Worm (Caenorhabditis elegans) whole organism, L4 larva: ENCODE measurements around the gene sfa-1.

ENCODE experiments used
- F37D6.2 ChIP-seq: sonication (generic microtip); optimal IDR thresholded peaks from 2 replicates; lab custom pipeline; 2016; ENCODE audit warnings: mild to moderate bottlenecking, missing genetic modification characterization, missing compliant biosample characterization
- T20F7.1 ChIP-seq: fragments of 200-800 bp; sonication (Bioruptor generic); optimal IDR thresholded peaks from 2 replicates; lab custom pipeline; 2018; ENCODE audit warnings: mild to moderate bottlenecking, missing genetic modification characterization, missing compliant biosample characterization
- Y105C5A.15 ChIP-seq: fragments of 200-800 bp; sonication (Bioruptor generic); IDR thresholded peaks from 2 replicates; pipeline ENCODE4 v1.3.6; 2022; ENCODE audit warnings: missing genetic modification characterization, missing compliant biosample characterization
- Y48G9A.11 ChIP-seq: fragments of 200-800 bp; sonication (Bioruptor generic); IDR thresholded peaks from 2 replicates; pipeline ENCODE4 v1.3.6; 2022; ENCODE audit warnings: missing genetic modification reagents, missing genetic modification characterization, missing compliant biosample characterization
- ZK546.5 ChIP-seq, 2 experiments: sonication (generic microtip); optimal IDR thresholded peaks; 2 replicates each; lab custom pipeline; 2017; ENCODE audit warnings: missing biosample characterization in 2 of 2, missing genetic modification characterization in 2 of 2
- aly-2 ChIP-seq: sonication (generic microtip); optimal IDR thresholded peaks from 2 replicates; lab custom pipeline; 2018; ENCODE audit warnings: missing biosample characterization, missing genetic modification characterization
- ceh-20 ChIP-seq: fragments of 200-800 bp; sonication (Bioruptor generic); IDR thresholded peaks from 2 replicates; pipeline ENCODE4 v1.3.6; 2022; ENCODE audit warnings: missing genetic modification reagents, missing genetic modification characterization, missing compliant biosample characterization
- ceh-28 ChIP-seq: fragments of 150-350 bp; optimal IDR thresholded peaks from 2 replicates; lab custom pipeline; 2014; ENCODE audit warnings: missing biosample characterization, missing genetic modification reagents, missing genetic modification characterization
- ceh-32 ChIP-seq: sonication (generic microtip); optimal IDR thresholded peaks from 2 replicates; lab custom pipeline; 2016; ENCODE audit warnings: mild to moderate bottlenecking, missing genetic modification characterization, missing compliant biosample characterization; ENCODE audit not compliant: poor library complexity
- ceh-44 ChIP-seq: fragments of 200-800 bp; sonication (Bioruptor generic); IDR thresholded peaks from 2 replicates; pipeline ENCODE4 v1.3.6; 2022; ENCODE audit warnings: missing genetic modification reagents, missing genetic modification characterization, missing compliant biosample characterization
- ceh-62 ChIP-seq: sonication (generic microtip); optimal IDR thresholded peaks from 2 replicates; lab custom pipeline; 2017; ENCODE audit warnings: missing biosample characterization, missing genetic modification characterization
- cey-2 ChIP-seq: sonication (generic microtip); optimal IDR thresholded peaks from 3 replicates; lab custom pipeline; 2017; ENCODE audit warnings: missing genetic modification characterization, mild to moderate bottlenecking, missing compliant biosample characterization, antibody characterized with exemption, borderline replicate concordance; ENCODE audit not compliant: insufficient read depth
- daf-12 ChIP-seq: fragments of 150-350 bp; optimal IDR thresholded peaks from 2 replicates; lab custom pipeline; 2014; ENCODE audit warnings: missing biosample characterization, missing genetic modification reagents, missing genetic modification characterization
- daf-19 ChIP-seq: fragments of 200-800 bp; sonication (Bioruptor generic); conservative IDR thresholded peaks from 2 replicates; pipeline ENCODE4 v1.3.6; 2022; ENCODE audit warnings: missing genetic modification characterization, missing compliant biosample characterization
- daf-8 ChIP-seq: fragments of 200-800 bp; sonication (Bioruptor generic); IDR thresholded peaks from 2 replicates; pipeline ENCODE4 v1.3.6; 2022; ENCODE audit warnings: missing genetic modification characterization, missing compliant biosample characterization
- dmd-8 ChIP-seq: fragments of 200-800 bp; sonication (Bioruptor generic); IDR thresholded peaks from 2 replicates; pipeline ENCODE4 v1.3.6; 2022; ENCODE audit warnings: missing genetic modification characterization, missing compliant biosample characterization
- dpl-1 ChIP-seq: fragments of 150-350 bp; optimal IDR thresholded peaks from 2 replicates; lab custom pipeline; 2014; ENCODE audit warnings: missing biosample characterization, missing genetic modification reagents, missing genetic modification characterization
- duxl-1 ChIP-seq: sonication (generic microtip); optimal IDR thresholded peaks from 2 replicates; lab custom pipeline; 2016; ENCODE audit warnings: mild to moderate bottlenecking, missing genetic modification characterization, moderate library complexity, missing compliant biosample characterization; ENCODE audit not compliant: poor library complexity
- dve-1 ChIP-seq: sonication (generic microtip); optimal IDR thresholded peaks from 2 replicates; lab custom pipeline; 2017; ENCODE audit warnings: antibody characterized with exemption, mild to moderate bottlenecking, missing genetic modification characterization, missing compliant biosample characterization; ENCODE audit not compliant: insufficient read depth
- egl-43 ChIP-seq: fragments of 200-800 bp; sonication (Bioruptor generic); IDR thresholded peaks from 2 replicates; pipeline ENCODE4 v1.3.6; 2022; ENCODE audit warnings: missing genetic modification reagents, missing genetic modification characterization, missing compliant biosample characterization
- fkh-10 ChIP-seq: fragments of 150-350 bp; optimal IDR thresholded peaks from 2 replicates; lab custom pipeline; 2014; ENCODE audit warnings: missing biosample characterization, missing genetic modification reagents, missing genetic modification characterization
- gei-8 ChIP-seq: fragments of 200-800 bp; sonication (Bioruptor generic); optimal IDR thresholded peaks from 2 replicates; lab custom pipeline; 2018; ENCODE audit warnings: mild to moderate bottlenecking, missing genetic modification characterization, missing compliant biosample characterization
- hmg-1.1 ChIP-seq: fragments of 200-800 bp; sonication (Bioruptor generic); IDR thresholded peaks from 2 replicates; pipeline ENCODE4 v1.3.6; 2022; ENCODE audit warnings: missing genetic modification reagents, missing genetic modification characterization, missing compliant biosample characterization
- jun-1 ChIP-seq: fragments of 150-350 bp; optimal IDR thresholded peaks from 2 replicates; lab custom pipeline; 2014; ENCODE audit warnings: missing biosample characterization, missing genetic modification reagents, missing genetic modification characterization
- lim-7 ChIP-seq: fragments of 200-800 bp; sonication (Bioruptor generic); IDR thresholded peaks from 2 replicates; pipeline ENCODE4 v1.3.6; 2022; ENCODE audit warnings: missing genetic modification characterization, missing compliant biosample characterization
- lin-1 ChIP-seq: fragments of 200-800 bp; sonication (Bioruptor generic); IDR thresholded peaks from 2 replicates; pipeline ENCODE4 v1.3.6; 2022; ENCODE audit warnings: missing genetic modification reagents, missing genetic modification characterization, missing compliant biosample characterization
- lin-29 ChIP-seq: fragments of 200-800 bp; sonication (Bioruptor generic); IDR thresholded peaks from 2 replicates; pipeline ENCODE4 v1.3.6; 2022; ENCODE audit warnings: missing genetic modification reagents, missing genetic modification characterization, missing compliant biosample characterization
- lin-38 ChIP-seq: fragments of 200-800 bp; sonication (Bioruptor generic); IDR thresholded peaks from 2 replicates; pipeline ENCODE4 v1.3.6; 2022; ENCODE audit warnings: missing genetic modification reagents, missing genetic modification characterization, missing compliant biosample characterization
- lin-39 ChIP-seq: fragments of 150-350 bp; optimal IDR thresholded peaks from 2 replicates; lab custom pipeline; 2014; ENCODE audit warnings: missing biosample characterization, missing genetic modification reagents, missing genetic modification characterization
- lir-3 ChIP-seq: sonication (generic microtip); optimal IDR thresholded peaks from 2 replicates; lab custom pipeline; 2016; ENCODE audit warnings: mild to moderate bottlenecking, missing genetic modification characterization, missing compliant biosample characterization
- lsy-2 ChIP-seq, 2 experiments: fragments of 150-350 bp in 1 of 2; sonication (generic microtip) in 1 of 2; optimal IDR thresholded peaks; 2 replicates each; lab custom pipeline; 2014 to 2017; ENCODE audit warnings: missing biosample characterization in 2 of 2, missing genetic modification characterization in 2 of 2
- madf-5 ChIP-seq, 2 experiments: fragments of 200-800 bp; sonication (Bioruptor generic); IDR thresholded peaks; 2 replicates each; pipeline ENCODE4 v1.3.6; 2022; ENCODE audit warnings: missing compliant biosample characterization in 2 of 2, missing genetic modification characterization in 2 of 2
- madf-9 ChIP-seq: fragments of 200-800 bp; sonication (Bioruptor generic); conservative IDR thresholded peaks from 2 replicates; pipeline ENCODE4 v1.3.6; 2022; ENCODE audit warnings: missing genetic modification reagents, missing genetic modification characterization, missing compliant biosample characterization
- mxl-2 ChIP-seq: fragments of 200-800 bp; sonication (Bioruptor generic); conservative IDR thresholded peaks from 2 replicates; pipeline ENCODE4 v1.3.6; 2022; ENCODE audit warnings: missing genetic modification reagents, missing genetic modification characterization, missing compliant biosample characterization
- mxl-3 ChIP-seq: fragments of 200-800 bp; sonication (Bioruptor generic); optimal IDR thresholded peaks from 2 replicates; lab custom pipeline; 2018; ENCODE audit warnings: mild to moderate bottlenecking, missing genetic modification characterization, missing compliant biosample characterization
- nhr-11 ChIP-seq: fragments of 150-350 bp; optimal IDR thresholded peaks from 2 replicates; lab custom pipeline; 2014; ENCODE audit warnings: missing biosample characterization, missing genetic modification characterization
- nhr-111 ChIP-seq: fragments of 200-800 bp; sonication (Bioruptor generic); optimal IDR thresholded peaks from 2 replicates; lab custom pipeline; 2018; ENCODE audit warnings: mild to moderate bottlenecking, missing genetic modification characterization, missing compliant biosample characterization
- nhr-42 ChIP-seq: fragments of 200-800 bp; sonication (Bioruptor generic); IDR thresholded peaks from 2 replicates; pipeline ENCODE4 v1.3.6; 2022; ENCODE audit warnings: missing genetic modification characterization, missing compliant biosample characterization
- nhr-6 ChIP-seq: fragments of 150-350 bp; optimal IDR thresholded peaks from 2 replicates; lab custom pipeline; 2014; ENCODE audit warnings: missing biosample characterization, missing genetic modification characterization
- nhr-76 ChIP-seq: fragments of 150-350 bp; optimal IDR thresholded peaks from 2 replicates; lab custom pipeline; 2014; ENCODE audit warnings: missing biosample characterization, missing genetic modification characterization
- nhr-77 ChIP-seq: fragments of 150-350 bp; optimal IDR thresholded peaks from 2 replicates; lab custom pipeline; 2014; ENCODE audit warnings: missing biosample characterization, missing genetic modification characterization
- php-3 ChIP-seq: fragments of 200-800 bp; sonication (Bioruptor generic); IDR thresholded peaks from 2 replicates; pipeline ENCODE4 v1.3.6; 2022; ENCODE audit warnings: missing genetic modification reagents, missing genetic modification characterization, missing compliant biosample characterization
- rbr-2 ChIP-seq: sonication (generic microtip); optimal IDR thresholded peaks from 2 replicates; lab custom pipeline; 2016; ENCODE audit warnings: missing genotype, missing genetic modification characterization, missing compliant biosample characterization
- saeg-2 ChIP-seq: fragments of 200-800 bp; sonication (Bioruptor generic); IDR thresholded peaks from 2 replicates; pipeline ENCODE4 v1.3.6; 2022; ENCODE audit warnings: missing genetic modification reagents, missing genetic modification characterization, missing compliant biosample characterization
- skn-1 ChIP-seq: fragments of 150-350 bp; optimal IDR thresholded peaks from 2 replicates; lab custom pipeline; 2014; ENCODE audit warnings: missing biosample characterization, missing genetic modification characterization
- spr-1 ChIP-seq: sonication (generic microtip); optimal IDR thresholded peaks from 2 replicates; lab custom pipeline; 2016; ENCODE audit warnings: mild to moderate bottlenecking, missing genetic modification characterization, missing compliant biosample characterization
- spr-3 ChIP-seq: fragments of 200-800 bp; sonication (Bioruptor generic); optimal IDR thresholded peaks from 2 replicates; lab custom pipeline; 2018; ENCODE audit warnings: mild to moderate bottlenecking, missing genetic modification characterization, missing compliant biosample characterization
- zfp-2 ChIP-seq: sonication (generic microtip); optimal IDR thresholded peaks from 2 replicates; lab custom pipeline; 2016; ENCODE audit warnings: mild to moderate bottlenecking, missing genetic modification characterization, missing compliant biosample characterization
- zip-11 ChIP-seq: fragments of 200-800 bp; sonication (Bioruptor generic); IDR thresholded peaks from 2 replicates; pipeline ENCODE4 v1.3.6; 2022; ENCODE audit warnings: missing genetic modification characterization, missing compliant biosample characterization
- zip-2 ChIP-seq: fragments of 150-350 bp; optimal IDR thresholded peaks from 2 replicates; lab custom pipeline; 2014; ENCODE audit warnings: missing biosample characterization, missing genetic modification characterization
- ztf-7 ChIP-seq: fragments of 150-350 bp; optimal IDR thresholded peaks from 2 replicates; lab custom pipeline; 2014; ENCODE audit warnings: missing biosample characterization, missing genetic modification characterization

sfa-1 gene

ce11 chrIV:17087384-17088099 is 23.2 kb downstream of the sfa-1 start, which contains the start of the genes snx-13 and snr-1:
Gene snx-13, minus strand, starts transcription at chrIV:17087438.
Gene snr-1, plus strand, starts transcription at chrIV:17088049.
- TF ChIP-seq F37D6.2 (tag; lab: Kevin White, UChicago) (peak; percentile 69), mxl-3 (GFP tag; lab: Kevin White, UChicago) (no peak), ceh-62 (tag; lab: Kevin White, UChicago) (no peak), ceh-32 (tag; lab: Kevin White, UChicago) (no peak), aly-2 (tag; lab: Kevin White, UChicago) (no peak), zip-2 (tag; lab: Kevin White, UChicago) (no peak), lim-7 (GFP tag; lab: Robert Waterston, UW) (no peak), lin-1 (no peak), lin-29 (GFP tag; lab: Robert Waterston, UW) (no peak), ztf-7 (no peak), madf-9 (GFP tag; lab: Robert Waterston, UW) (peak; percentile 76; the same call in 1 of the 2 replicates), gei-8 (GFP tag; lab: Kevin White, UChicago) (no peak), mxl-2 (GFP tag; lab: Robert Waterston, UW) (no peak), daf-19 (GFP tag; lab: Robert Waterston, UW) (no peak), hmg-1.1 (GFP tag; lab: Robert Waterston, UW) (peak; percentile 75), lir-3 (tag; lab: Kevin White, UChicago) (peak; percentile 58), cey-2 (tag; lab: Kevin White, UChicago) (no peak), ZK546.5 (tag; optimal IDR thresholded peaks at IDR 0.05; lab: Kevin White, UChicago) (no peak), daf-12 (tag; lab: Kevin White, UChicago) (no peak), madf-5 (GFP tag; IDR thresholded peaks at IDR 0.05; lab: Robert Waterston, UW) (0 out of 4 replicates have a peak, but pooled peaks of 1 of the 2 experiments have one; percentile 62), fkh-10 (GFP tag; lab: Kevin White, UChicago) (peak; percentile 86), Y48G9A.11 (peak; percentile 64), dpl-1 (GFP tag; lab: Kevin White, UChicago) (peak; percentile 69), lsy-2 (tag; optimal IDR thresholded peaks at IDR 0.05; lab: Kevin White, UChicago) (peak; percentile 35 to 82), ceh-20 (GFP tag; lab: Robert Waterston, UW) (no peak), ceh-28 (tag; lab: Kevin White, UChicago) (no peak), spr-1 (peak; percentile 40), lin-38 (GFP tag; lab: Robert Waterston, UW) (peak; percentile 98), zip-11 (GFP tag; lab: Robert Waterston, UW) (no peak), nhr-111 (GFP tag; lab: Kevin White, UChicago) (no peak), nhr-6 (tag; lab: Kevin White, UChicago) (no peak), nhr-76 (no peak), nhr-42 (no peak), php-3 (no peak), daf-8 (no peak), dve-1 (tag; lab: Kevin White, UChicago) (peak; percentile 48), ceh-44 (GFP tag; lab: Robert Waterston, UW) (peak; percentile 84), dmd-8 (GFP tag; lab: Robert Waterston, UW) (no peak), egl-43 (GFP tag; lab: Robert Waterston, UW) (no peak), zfp-2 (peak; percentile 62), saeg-2 (no peak), nhr-77 (tag; lab: Kevin White, UChicago) (peak; percentile 60), jun-1 (no peak), lin-39 (tag; lab: Kevin White, UChicago) (no peak), skn-1 (tag; lab: Kevin White, UChicago) (no peak), Y105C5A.15 (GFP tag; lab: Robert Waterston, UW) (no peak), spr-3 (GFP tag; lab: Kevin White, UChicago) (no peak), duxl-1 (tag; lab: Kevin White, UChicago) (no peak), rbr-2 (tag; lab: Kevin White, UChicago) (peak; percentile 70), nhr-11 (tag; lab: Kevin White, UChicago) (peak; percentile 17), T20F7.1 (GFP tag; lab: Kevin White, UChicago) (peak; percentile 78)
